Worm (Caenorhabditis elegans) whole organism, L2 larva: ENCODE measurements around the gene irld-14.
A peak's percentile ranks its signal among the peaks of the same experiment; 100 is the strongest.

Experiments used
- F13H6.1 ChIP-seq: sonication (generic microtip); optimal IDR thresholded peaks from 2 replicates; lab custom pipeline; 2016; ENCODE audit warnings: missing genetic modification characterization, missing compliant biosample characterization
- R02D3.7 ChIP-seq: fragments of 150-350 bp; optimal IDR thresholded peaks from 2 replicates; lab custom pipeline; 2014; ENCODE audit warnings: missing biosample characterization, missing genetic modification characterization
- Y55F3AM.14 ChIP-seq: fragments of 200-800 bp; sonication (Bioruptor generic); optimal IDR thresholded peaks from 2 replicates; lab custom pipeline; 2018; ENCODE audit warnings: mild to moderate bottlenecking, missing genetic modification characterization, missing compliant biosample characterization
- ZK546.5 ChIP-seq: sonication (generic microtip); optimal IDR thresholded peaks from 2 replicates; lab custom pipeline; 2017; ENCODE audit warnings: missing biosample characterization, missing genetic modification characterization
- alr-1 ChIP-seq: fragments of 150-350 bp; optimal IDR thresholded peaks from 2 replicates; lab custom pipeline; 2014; ENCODE audit warnings: missing biosample characterization, missing genetic modification characterization
- aly-2 ChIP-seq: fragments of 150-350 bp; optimal IDR thresholded peaks from 2 replicates; lab custom pipeline; 2014; ENCODE audit warnings: missing biosample characterization, missing genetic modification characterization
- ama-1 ChIP-seq: fragments of 150-350 bp; optimal IDR thresholded peaks from 2 replicates; lab custom pipeline; 2018; ENCODE audit warnings: inconsistent platforms
- blmp-1 ChIP-seq: sonication (generic microtip); optimal IDR thresholded peaks from 2 replicates; lab custom pipeline; 2017; ENCODE audit warnings: missing genetic modification characterization, mild to moderate bottlenecking, missing compliant biosample characterization, antibody characterized with exemption, moderate library complexity; ENCODE audit not compliant: insufficient read depth
- ceh-82 ChIP-seq: fragments of 150-350 bp; optimal IDR thresholded peaks from 2 replicates; lab custom pipeline; 2014; ENCODE audit warnings: missing biosample characterization, missing genetic modification characterization
- crh-2 ChIP-seq: sonication (generic microtip); optimal IDR thresholded peaks from 2 replicates; lab custom pipeline; 2017; ENCODE audit warnings: missing biosample characterization, missing genetic modification characterization
- dmd-4 ChIP-seq: sonication (generic microtip); optimal IDR thresholded peaks from 2 replicates; lab custom pipeline; 2017; ENCODE audit warnings: missing biosample characterization, missing genetic modification characterization
- egl-27 ChIP-seq: sonication (generic microtip); optimal IDR thresholded peaks from 3 replicates; lab custom pipeline; 2017; ENCODE audit warnings: missing biosample characterization, missing genetic modification reagents, missing genetic modification characterization
- elt-1 ChIP-seq: fragments of 150-350 bp; optimal IDR thresholded peaks from 2 replicates; lab custom pipeline; 2014; ENCODE audit warnings: missing biosample characterization, missing genetic modification characterization
- elt-3 ChIP-seq: sonication (generic microtip); optimal IDR thresholded peaks from 2 replicates; lab custom pipeline; 2017; ENCODE audit warnings: missing biosample characterization, missing genetic modification characterization
- fos-1 ChIP-seq: fragments of 150-350 bp; optimal IDR thresholded peaks from 2 replicates; lab custom pipeline; 2014; ENCODE audit warnings: missing biosample characterization, missing genetic modification characterization
- gmeb-1 ChIP-seq: fragments of 150-350 bp; optimal IDR thresholded peaks from 2 replicates; lab custom pipeline; 2014; ENCODE audit warnings: missing biosample characterization, missing genetic modification characterization
- lin-11 ChIP-seq: fragments of 150-350 bp; sonication (generic microtip); optimal IDR thresholded peaks from 2 replicates; lab custom pipeline; 2014; ENCODE audit warnings: missing biosample characterization, missing genetic modification characterization, inconsistent platforms, mixed read lengths
- lin-13 ChIP-seq: fragments of 150-350 bp; optimal IDR thresholded peaks from 2 replicates; lab custom pipeline; 2014; ENCODE audit warnings: missing biosample characterization, missing genetic modification reagents, missing genetic modification characterization
- lin-39 ChIP-seq: fragments of 150-350 bp; optimal IDR thresholded peaks from 2 replicates; lab custom pipeline; 2014; ENCODE audit warnings: missing biosample characterization, missing genetic modification reagents, missing genetic modification characterization
- lsy-2 ChIP-seq, 2 experiments: fragments of 150-350 bp in 1 of 2; sonication (generic microtip) in 1 of 2; optimal IDR thresholded peaks; 2 replicates each; lab custom pipeline; 2014 to 2017; ENCODE audit warnings: missing biosample characterization in 2 of 2, missing genetic modification characterization in 2 of 2
- mab-5 ChIP-seq: fragments of 150-350 bp; optimal IDR thresholded peaks from 2 replicates; lab custom pipeline; 2014; ENCODE audit warnings: missing biosample characterization, missing genetic modification characterization
- mbf-1 ChIP-seq: sonication (generic microtip); optimal IDR thresholded peaks from 2 replicates; lab custom pipeline; 2017; ENCODE audit warnings: missing biosample characterization, missing genetic modification characterization
- mdl-1 ChIP-seq, 2 experiments: fragments of 150-350 bp in 1 of 2; sonication (generic microtip) in 1 of 2; optimal IDR thresholded peaks; 2 replicates each; lab custom pipeline; 2017; ENCODE audit warnings: missing biosample characterization in 2 of 2, missing genetic modification characterization in 2 of 2
- nhr-10 ChIP-seq: sonication (generic microtip); optimal IDR thresholded peaks from 2 replicates; lab custom pipeline; 2017; ENCODE audit warnings: missing biosample characterization, missing genetic modification characterization
- nhr-11 ChIP-seq: fragments of 150-350 bp; optimal IDR thresholded peaks from 2 replicates; lab custom pipeline; 2014; ENCODE audit warnings: missing biosample characterization, missing genetic modification characterization
- nhr-12 ChIP-seq: fragments of 150-350 bp; optimal IDR thresholded peaks from 2 replicates; lab custom pipeline; 2014; ENCODE audit warnings: missing biosample characterization, missing genetic modification characterization
- nhr-129 ChIP-seq: fragments of 150-350 bp; optimal IDR thresholded peaks from 2 replicates; lab custom pipeline; 2014; ENCODE audit warnings: missing biosample characterization, missing genetic modification characterization
- nhr-21 ChIP-seq: fragments of 150-350 bp; optimal IDR thresholded peaks from 2 replicates; lab custom pipeline; 2014; ENCODE audit warnings: missing biosample characterization, missing genetic modification characterization
- nhr-23 ChIP-seq: fragments of 150-350 bp; optimal IDR thresholded peaks from 2 replicates; lab custom pipeline; 2014; ENCODE audit warnings: missing biosample characterization, missing genetic modification reagents, missing genetic modification characterization
- nhr-237 ChIP-seq: fragments of 150-350 bp; optimal IDR thresholded peaks from 2 replicates; lab custom pipeline; 2014; ENCODE audit warnings: missing biosample characterization, missing genetic modification characterization
- nhr-25 ChIP-seq: fragments of 150-350 bp; sonication (generic microtip); optimal IDR thresholded peaks from 3 replicates; lab custom pipeline; 2014; ENCODE audit warnings: missing biosample characterization, missing genetic modification characterization
- nhr-6 ChIP-seq: fragments of 150-350 bp; optimal IDR thresholded peaks from 2 replicates; lab custom pipeline; 2014; ENCODE audit warnings: missing biosample characterization, missing genetic modification characterization
- nhr-77 ChIP-seq: fragments of 150-350 bp; optimal IDR thresholded peaks from 2 replicates; lab custom pipeline; 2014; ENCODE audit warnings: missing biosample characterization, missing genetic modification characterization
- peb-1 ChIP-seq: fragments of 150-350 bp; optimal IDR thresholded peaks from 2 replicates; lab custom pipeline; 2014; ENCODE audit warnings: missing biosample characterization, missing genetic modification characterization
- sem-4 ChIP-seq: fragments of 150-350 bp; optimal IDR thresholded peaks from 2 replicates; lab custom pipeline; 2014; ENCODE audit warnings: missing biosample characterization, missing genetic modification reagents, missing genetic modification characterization
- skn-1 ChIP-seq: sonication (generic microtip); optimal IDR thresholded peaks from 2 replicates; lab custom pipeline; 2017; ENCODE audit warnings: missing biosample characterization, missing genetic modification characterization
- sma-3 ChIP-seq: sonication (generic microtip); optimal IDR thresholded peaks from 2 replicates; lab custom pipeline; 2016; ENCODE audit warnings: missing genetic modification reagents, missing genetic modification characterization, missing compliant biosample characterization
- sma-9 ChIP-seq, 2 experiments: fragments of 150-350 bp in 1 of 2; sonication (generic microtip) in 1 of 2; optimal IDR thresholded peaks; 2 replicates each; lab custom pipeline; 2014 to 2016; ENCODE audit warnings: missing genetic modification characterization in 2 of 2, mild to moderate bottlenecking in 1 of 2, missing biosample characterization in 1 of 2, missing compliant biosample characterization in 1 of 2, missing genetic modification reagents in 1 of 2, moderate library complexity in 1 of 2
- snpc-4 ChIP-seq: fragments of 150-350 bp; optimal IDR thresholded peaks from 2 replicates; lab custom pipeline; 2014; ENCODE audit warnings: missing biosample characterization, missing genetic modification characterization
- unc-39 ChIP-seq: fragments of 150-350 bp; optimal IDR thresholded peaks from 2 replicates; lab custom pipeline; 2014; ENCODE audit warnings: missing biosample characterization, missing genetic modification characterization
- unc-55 ChIP-seq: fragments of 150-350 bp; sonication (generic microtip); optimal IDR thresholded peaks from 3 replicates; lab custom pipeline; 2014; ENCODE audit warnings: missing biosample characterization, missing genetic modification reagents, missing genetic modification characterization
- unc-62 ChIP-seq: fragments of 150-350 bp; optimal IDR thresholded peaks from 2 replicates; lab custom pipeline; 2014; ENCODE audit warnings: missing biosample characterization, missing genetic modification reagents, missing genetic modification characterization
- zag-1 ChIP-seq: fragments of 150-350 bp; optimal IDR thresholded peaks from 2 replicates; lab custom pipeline; 2014; ENCODE audit warnings: missing biosample characterization, missing genetic modification characterization
- ztf-1 ChIP-seq: fragments of 200-800 bp; sonication (Bioruptor generic); conservative IDR thresholded peaks from 2 replicates; pipeline ENCODE4 v1.3.6; 2022; ENCODE audit warnings: missing genetic modification characterization, missing compliant biosample characterization
- ztf-11 ChIP-seq: sonication (generic microtip); optimal IDR thresholded peaks from 2 replicates; lab custom pipeline; 2017; ENCODE audit warnings: missing biosample characterization, missing genetic modification characterization
- ztf-4 ChIP-seq: fragments of 150-350 bp; optimal IDR thresholded peaks from 2 replicates; lab custom pipeline; 2014; ENCODE audit warnings: missing biosample characterization, missing genetic modification characterization

The irld-14 gene

ce11 chrV:15000055-15000704 is 3.8 kb downstream of the irld-14 start, which contains the start of gene rps-16:
Gene rps-16 (minus strand): TSS chrV:15000541.
- no peak for TF ChIP-seq mab-5 (tag; lab: Kevin White, UChicago)
- TF ChIP-seq nhr-23 (tag; lab: Kevin White, UChicago): no peak
- no peak for TF ChIP-seq gmeb-1 (tag; lab: Kevin White, UChicago)
- TF ChIP-seq mbf-1 (tag; lab: Kevin White, UChicago): no peak
- no peak for TF ChIP-seq lin-39 (tag; lab: Kevin White, UChicago)
- no peak for TF ChIP-seq R02D3.7 (tag; lab: Kevin White, UChicago)
- TF ChIP-seq snpc-4 (tag; lab: Kevin White, UChicago): no peak
- no peak for TF ChIP-seq lin-11
- no peak for TF ChIP-seq nhr-129 (tag; lab: Kevin White, UChicago)
- TF ChIP-seq aly-2: no peak
- no peak for TF ChIP-seq nhr-25 (tag; lab: Kevin White, UChicago)
- TF ChIP-seq unc-62 (GFP tag; lab: Kevin White, UChicago): no peak

- TF ChIP-seq aly-2 (no peak), fos-1 (no peak), unc-62 (GFP tag; lab: Kevin White, UChicago) (no peak), elt-1 (tag; lab: Kevin White, UChicago) (no peak), ceh-82 (no peak), nhr-10 (no peak), nhr-11 (tag; lab: Kevin White, UChicago) (no peak), elt-3 (no peak), lsy-2 (tag; optimal IDR thresholded peaks at IDR 0.05; lab: Kevin White, UChicago) (no peak), lin-13 (no peak), R02D3.7 (tag; lab: Kevin White, UChicago) (no peak), ztf-4 (tag; lab: Kevin White, UChicago) (no peak), nhr-77 (no peak), zag-1 (tag; lab: Kevin White, UChicago) (no peak), ztf-1 (no peak), peb-1 (tag; lab: Kevin White, UChicago) (no peak)
Measured at ce11 chrV:15001536-15001935, 5.2 kb downstream of the irld-14 start.

DNA sequence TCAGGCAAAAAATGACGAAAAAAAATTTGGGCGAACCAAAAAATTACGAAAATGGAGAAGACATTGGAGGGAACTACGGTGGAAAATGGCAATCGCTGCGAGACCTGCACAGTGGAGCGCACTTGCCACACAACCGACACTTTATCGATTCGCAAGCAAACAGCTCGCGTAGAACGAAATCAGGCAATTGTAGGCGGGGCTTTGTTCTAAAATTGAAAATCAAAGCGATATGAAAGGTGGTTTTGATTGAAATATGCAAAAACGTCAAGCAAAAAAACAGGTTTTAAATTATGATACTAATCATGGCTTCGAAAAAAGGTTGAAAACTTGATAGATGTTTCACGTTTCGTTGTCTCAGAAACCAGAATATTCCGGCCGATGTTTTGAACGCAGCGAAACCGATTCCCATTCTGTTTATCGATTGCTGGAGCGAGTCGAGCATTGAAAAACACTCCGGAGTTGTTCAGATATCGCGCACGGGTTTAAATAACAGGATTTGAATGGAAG is 5.9 kb downstream of the irld-14 start, which contains the start of the genes fib-1 and mut-15:
Gene fib-1, minus strand, starts transcription at position 40 of the 507 bp plus-strand sequence.
Gene mut-15, plus strand, starts transcription at position 360 of the 507 bp plus-strand sequence.
- TF ChIP-seq blmp-1 (tag; lab: Kevin White, UChicago) (peak; percentile 39), mab-5 (tag; lab: Kevin White, UChicago) (peak; percentile 90), mbf-1 (tag; lab: Kevin White, UChicago) (no peak), dmd-4 (tag; lab: Kevin White, UChicago) (no peak), crh-2 (tag; lab: Kevin White, UChicago) (peak; percentile 87), nhr-237 (tag; lab: Kevin White, UChicago) (no peak), nhr-77 (peak; percentile 21), sma-3 (peak; percentile 95), elt-1 (tag; lab: Kevin White, UChicago) (no peak), ama-1 (no peak), nhr-12 (tag; lab: Kevin White, UChicago) (no peak), nhr-11 (tag; lab: Kevin White, UChicago) (peak; percentile 26), ztf-1 (no peak), unc-55 (GFP tag; lab: Kevin White, UChicago) (peak; percentile 93), unc-62 (GFP tag; lab: Kevin White, UChicago) (no peak), sma-9 (GFP tag; optimal IDR thresholded peaks at IDR 0.05; lab: Kevin White, UChicago) (peak; percentile 93), sma-9 (tag; optimal IDR thresholded peaks at IDR 0.05; lab: Kevin White, UChicago) (no peak), fos-1 (peak; percentile 69), nhr-21 (tag; lab: Kevin White, UChicago) (peak; percentile 84), alr-1 (tag; lab: Kevin White, UChicago) (no peak), Y55F3AM.14 (GFP tag; lab: Kevin White, UChicago) (peak; percentile 5), F13H6.1 (tag; lab: Kevin White, UChicago) (peak; percentile 92), nhr-6 (tag; lab: Kevin White, UChicago) (no peak), ztf-4 (tag; lab: Kevin White, UChicago) (peak; percentile 70), nhr-25 (tag; lab: Kevin White, UChicago) (peak; percentile 91), mdl-1 (tag; optimal IDR thresholded peaks at IDR 0.05; lab: Kevin White, UChicago) (peak in 1 of 2 experiments; percentile 33), egl-27 (tag; lab: Kevin White, UChicago) (peak; percentile 77), sem-4 (tag; lab: Kevin White, UChicago) (peak; percentile 82), unc-39 (tag; lab: Kevin White, UChicago) (no peak), gmeb-1 (tag; lab: Kevin White, UChicago) (peak; percentile 89), R02D3.7 (tag; lab: Kevin White, UChicago) (peak; percentile 68), nhr-129 (tag; lab: Kevin White, UChicago) (peak; percentile 96), zag-1 (tag; lab: Kevin White, UChicago) (peak; percentile 83), ZK546.5 (peak; percentile 45), ceh-82 (peak; percentile 15), elt-3 (no peak), lin-11 (peak; percentile 86), skn-1 (no peak), ztf-11 (tag; lab: Kevin White, UChicago) (no peak), lsy-2 (tag; optimal IDR thresholded peaks at IDR 0.05; lab: Kevin White, UChicago) (peak; percentile 91 to 98), lin-13 (peak; percentile 89)
